Fruit fly (Drosophila melanogaster) whole organism, prepupa: ENCODE results near the gene ball.

ENCODE experiments used
- Blimp-1 ChIP-seq: fragments of 200-800 bp; sonication (Bioruptor generic); optimal IDR thresholded peaks from 3 replicates; lab custom pipeline; 2017; ENCODE audit warnings: missing biosample characterization, missing genetic modification characterization, mild to moderate bottlenecking, moderate library complexity, missing genetic modification reagents
- CG10631 ChIP-seq: fragments of 200-800 bp; sonication (Bioruptor generic); optimal IDR thresholded peaks from 2 replicates; lab custom pipeline; 2016; ENCODE audit warnings: missing biosample characterization, missing genetic modification characterization
- CG10669 ChIP-seq: fragments of 200-800 bp; sonication (Bioruptor generic); optimal IDR thresholded peaks from 3 replicates; lab custom pipeline; 2018; ENCODE audit warnings: missing biosample characterization, mild to moderate bottlenecking, missing genetic modification characterization, moderate library complexity
- CG11294 ChIP-seq: fragments of 200-800 bp; sonication (Bioruptor generic); IDR thresholded peaks from 2 replicates; pipeline ENCODE4 v1.3.6; 2022; ENCODE audit warnings: missing biosample characterization, missing genetic modification characterization
- CG11762 ChIP-seq: fragments of 200-800 bp; sonication (Bioruptor generic); optimal IDR thresholded peaks from 3 replicates; lab custom pipeline; 2016; ENCODE audit warnings: missing biosample characterization, missing genetic modification characterization; ENCODE audit not compliant: insufficient read depth
- CG11902 ChIP-seq: fragments of 200-800 bp; sonication (Bioruptor generic); optimal IDR thresholded peaks from 3 replicates; lab custom pipeline; 2016; ENCODE audit warnings: missing biosample characterization, missing genetic modification characterization
- CG15336 ChIP-seq: fragments of 200-800 bp; sonication (Bioruptor generic); IDR thresholded peaks from 2 replicates; pipeline ENCODE4 v1.3.6; 2022; ENCODE audit warnings: missing biosample characterization, missing genetic modification characterization
- CG1621 ChIP-seq: fragments of 200-800 bp; sonication (Bioruptor generic); optimal IDR thresholded peaks from 3 replicates; lab custom pipeline; 2018; ENCODE audit warnings: missing biosample characterization, mild to moderate bottlenecking, missing genetic modification characterization
- CG16779 ChIP-seq: fragments of 200-800 bp; sonication (Bioruptor generic); optimal IDR thresholded peaks from 3 replicates; lab custom pipeline; 2017; ENCODE audit warnings: missing biosample characterization, mild to moderate bottlenecking, missing genetic modification characterization
- CG3032 ChIP-seq: fragments of 200-800 bp; optimal IDR thresholded peaks from 2 replicates; lab custom pipeline; 2019; ENCODE audit warnings: missing biosample characterization, mild to moderate bottlenecking, missing genetic modification characterization, moderate library complexity
- CG32006 ChIP-seq: fragments of 200-800 bp; sonication (Bioruptor generic); optimal IDR thresholded peaks from 3 replicates; lab custom pipeline; 2017; ENCODE audit warnings: missing biosample characterization, mild to moderate bottlenecking, missing genetic modification characterization
- CG34406 ChIP-seq: fragments of 200-800 bp; sonication (Bioruptor generic); optimal IDR thresholded peaks from 3 replicates; lab custom pipeline; 2016; ENCODE audit warnings: missing biosample characterization, missing genetic modification characterization
- CG3919 ChIP-seq: fragments of 200-800 bp; sonication (Bioruptor generic); optimal IDR thresholded peaks from 3 replicates; lab custom pipeline; 2016; ENCODE audit warnings: missing biosample characterization, missing genetic modification characterization
- CG4318 ChIP-seq: fragments of 200-800 bp; sonication (Bioruptor generic); optimal IDR thresholded peaks from 3 replicates; lab custom pipeline; 2017; ENCODE audit warnings: missing biosample characterization, mild to moderate bottlenecking, missing genetic modification characterization
- CG6163 ChIP-seq: fragments of 200-800 bp; sonication (Bioruptor generic); IDR thresholded peaks from 3 replicates; pipeline ENCODE4 v1.3.6; 2022; ENCODE audit warnings: missing biosample characterization, missing genetic modification characterization
- CG6276 ChIP-seq: fragments of 200-800 bp; sonication (Bioruptor generic); optimal IDR thresholded peaks from 2 replicates; lab custom pipeline; 2017; ENCODE audit warnings: missing biosample characterization, mild to moderate bottlenecking, missing genetic modification characterization
- CG6792 ChIP-seq: fragments of 200-800 bp; sonication (Bioruptor generic); optimal IDR thresholded peaks from 3 replicates; lab custom pipeline; 2016; ENCODE audit warnings: missing biosample characterization, missing genetic modification characterization
- CG6808 ChIP-seq: fragments of 200-800 bp; sonication (Bioruptor generic); optimal IDR thresholded peaks from 3 replicates; lab custom pipeline; 2017; ENCODE audit warnings: missing biosample characterization, missing genetic modification characterization, mild to moderate bottlenecking, moderate library complexity, missing genetic modification reagents
- CG6854 ChIP-seq: fragments of 200-800 bp; sonication (Bioruptor generic); optimal IDR thresholded peaks from 2 replicates; lab custom pipeline; 2017; ENCODE audit warnings: missing biosample characterization, mild to moderate bottlenecking, missing genetic modification characterization
- CG7368 ChIP-seq: fragments of 200-800 bp; sonication (Bioruptor generic); optimal IDR thresholded peaks from 3 replicates; lab custom pipeline; 2016; ENCODE audit warnings: missing biosample characterization, missing genetic modification characterization
- CG8319 ChIP-seq: fragments of 200-800 bp; sonication (Bioruptor generic); optimal IDR thresholded peaks from 3 replicates; lab custom pipeline; 2016; ENCODE audit warnings: missing biosample characterization, missing genetic modification characterization
- CG8632 ChIP-seq: fragments of 200-800 bp; sonication (Bioruptor generic); optimal IDR thresholded peaks from 3 replicates; lab custom pipeline; 2016; ENCODE audit warnings: missing biosample characterization, missing genetic modification characterization
- CG9139 ChIP-seq: fragments of 200-800 bp; sonication (Bioruptor generic); optimal IDR thresholded peaks from 3 replicates; lab custom pipeline; 2017; ENCODE audit warnings: missing biosample characterization, mild to moderate bottlenecking, missing genetic modification characterization
- Eip78C ChIP-seq: fragments of 200-800 bp; sonication (Bioruptor generic); peaks from one replicate; lab custom pipeline; 2016; ENCODE audit warnings: missing biosample characterization, missing genetic modification characterization
- Eip93F ChIP-seq: fragments of 200-800 bp; sonication (Bioruptor generic); optimal IDR thresholded peaks from 2 replicates; lab custom pipeline; 2016; ENCODE audit warnings: missing biosample characterization, mild to moderate bottlenecking, missing genetic modification characterization
- Ets21C ChIP-seq: fragments of 200-800 bp; sonication (Bioruptor generic); optimal IDR thresholded peaks from 3 replicates; lab custom pipeline; 2016; ENCODE audit warnings: missing biosample characterization, missing genetic modification characterization
- Gug ChIP-seq: fragments of 200-800 bp; sonication (Bioruptor generic); IDR thresholded peaks from 2 replicates; pipeline ENCODE4 v1.3.6; 2022; ENCODE audit warnings: missing biosample characterization, missing genetic modification characterization
- Hr39 ChIP-seq: fragments of 200-800 bp; sonication (Bioruptor generic); optimal IDR thresholded peaks from 2 replicates; lab custom pipeline; 2016; ENCODE audit warnings: missing biosample characterization, missing genetic modification characterization
- Hr4 ChIP-seq: fragments of 200-800 bp; sonication (Bioruptor generic); optimal IDR thresholded peaks from 3 replicates; lab custom pipeline; 2016; ENCODE audit warnings: missing biosample characterization, missing genetic modification characterization
- Lpt ChIP-seq: fragments of 200-800 bp; sonication (Bioruptor generic); optimal IDR thresholded peaks from 3 replicates; lab custom pipeline; 2016; ENCODE audit warnings: missing biosample characterization, missing genetic modification characterization
- Met ChIP-seq: fragments of 200-800 bp; sonication (Bioruptor generic); optimal IDR thresholded peaks from 3 replicates; lab custom pipeline; 2016; ENCODE audit warnings: missing biosample characterization, missing genetic modification characterization
- OdsH ChIP-seq: fragments of 200-800 bp; sonication (Bioruptor generic); optimal IDR thresholded peaks from 3 replicates; lab custom pipeline; 2016; ENCODE audit warnings: missing biosample characterization, missing genetic modification characterization
- Smox ChIP-seq: fragments of 200-800 bp; sonication (Bioruptor generic); optimal IDR thresholded peaks from 3 replicates; lab custom pipeline; 2016; ENCODE audit warnings: missing biosample characterization, missing genetic modification characterization
- Sox14 ChIP-seq: fragments of 200-800 bp; sonication (Bioruptor generic); optimal IDR thresholded peaks from 3 replicates; lab custom pipeline; 2016; ENCODE audit warnings: missing biosample characterization, missing genetic modification characterization
- Sox15 ChIP-seq: fragments of 200-800 bp; sonication (Bioruptor generic); optimal IDR thresholded peaks from 3 replicates; lab custom pipeline; 2016; ENCODE audit warnings: missing biosample characterization, missing genetic modification characterization
- achi ChIP-seq: fragments of 200-800 bp; sonication (Bioruptor generic); optimal IDR thresholded peaks from 3 replicates; lab custom pipeline; 2016; ENCODE audit warnings: missing biosample characterization, missing genetic modification characterization
- acj6 ChIP-seq: fragments of 200-800 bp; sonication (Bioruptor generic); optimal IDR thresholded peaks from 3 replicates; lab custom pipeline; 2016; ENCODE audit warnings: missing biosample characterization, missing genetic modification characterization
- cyc ChIP-seq: fragments of 200-800 bp; sonication (Bioruptor generic); optimal IDR thresholded peaks from 3 replicates; lab custom pipeline; 2016; ENCODE audit warnings: missing biosample characterization, missing genetic modification characterization
- dac ChIP-seq: fragments of 200-800 bp; sonication (Bioruptor generic); optimal IDR thresholded peaks from 2 replicates; lab custom pipeline; 2017; ENCODE audit warnings: missing biosample characterization, mild to moderate bottlenecking, missing genetic modification characterization
- dsx ChIP-seq: fragments of 200-800 bp; optimal IDR thresholded peaks from 3 replicates; lab custom pipeline; 2019; ENCODE audit warnings: missing biosample characterization, mild to moderate bottlenecking, missing genetic modification characterization, moderate library complexity; ENCODE audit not compliant: poor library complexity, severe bottlenecking
- eg ChIP-seq: fragments of 200-800 bp; sonication (Bioruptor generic); IDR thresholded peaks from 3 replicates; pipeline ENCODE4 v1.3.6; 2022; ENCODE audit warnings: missing biosample characterization, missing genetic modification characterization
- esn ChIP-seq: fragments of 200-800 bp; sonication (Bioruptor generic); optimal IDR thresholded peaks from 2 replicates; lab custom pipeline; 2016; ENCODE audit warnings: missing biosample characterization, mild to moderate bottlenecking, missing genetic modification characterization, moderate library complexity
- fkh ChIP-seq: fragments of 200-800 bp; sonication (Bioruptor generic); optimal IDR thresholded peaks from 3 replicates; lab custom pipeline; 2017; ENCODE audit warnings: missing biosample characterization, mild to moderate bottlenecking, missing genetic modification characterization, moderate library complexity
- lz ChIP-seq: fragments of 200-800 bp; sonication (Bioruptor generic); optimal IDR thresholded peaks from 3 replicates; lab custom pipeline; 2016; ENCODE audit warnings: missing biosample characterization, missing genetic modification characterization
- net ChIP-seq: fragments of 200-800 bp; sonication (Bioruptor generic); optimal IDR thresholded peaks from 3 replicates; lab custom pipeline; 2016; ENCODE audit warnings: missing biosample characterization, missing genetic modification characterization
- pdm3 ChIP-seq: fragments of 200-800 bp; sonication (Bioruptor generic); optimal IDR thresholded peaks from 3 replicates; lab custom pipeline; 2016; ENCODE audit warnings: missing biosample characterization, missing genetic modification characterization
- spab ChIP-seq: fragments of 200-800 bp; sonication (Bioruptor generic); optimal IDR thresholded peaks from 2 replicates; lab custom pipeline; 2017; ENCODE audit warnings: missing biosample characterization, mild to moderate bottlenecking, missing genetic modification characterization, missing genetic modification reagents
- ss ChIP-seq, 2 experiments: fragments of 200-800 bp; sonication (Bioruptor generic); optimal IDR thresholded peaks; 2 replicates in 1 of 2; 3 replicates in 1 of 2; lab custom pipeline; 2017 to 2018; ENCODE audit warnings: mild to moderate bottlenecking in 2 of 2, missing biosample characterization in 2 of 2, missing genetic modification characterization in 2 of 2, moderate library complexity in 1 of 2
- svp ChIP-seq: fragments of 200-800 bp; sonication (Bioruptor generic); peaks from one replicate; lab custom pipeline; 2016; ENCODE audit warnings: missing biosample characterization, missing genetic modification characterization
- topi ChIP-seq: fragments of 200-800 bp; sonication (Bioruptor generic); optimal IDR thresholded peaks from 3 replicates; lab custom pipeline; 2016; ENCODE audit warnings: missing biosample characterization, missing genetic modification characterization

Gene ball

dm6 chr3R:26887155-26887554, 20.5 kb upstream of the ball start:
- TF ChIP-seq Eip78C (GFP tag; lab: Kevin White, UChicago) (peak; percentile 31), Gug (GFP tag; lab: Robert Waterston, UW) (no peak)

DNA sequence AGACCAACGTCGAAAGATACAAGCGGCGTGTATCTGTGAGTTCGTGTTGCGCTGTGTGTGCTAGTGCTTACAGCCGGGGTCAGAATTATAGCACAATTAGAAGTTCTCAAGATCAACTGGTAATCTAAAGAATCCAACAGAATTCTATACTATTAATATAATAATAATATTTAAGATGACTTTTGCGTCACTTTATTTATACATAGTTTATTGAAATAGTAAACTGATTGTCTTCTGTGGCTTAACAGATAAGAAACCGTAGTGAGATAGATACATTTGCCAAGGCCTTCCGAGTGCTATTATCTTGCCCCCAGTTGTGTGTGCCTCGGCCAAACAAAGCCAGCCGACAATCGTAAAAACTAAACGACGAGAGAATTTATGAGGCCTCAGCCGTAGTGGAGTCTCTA, 19.7 kb upstream of the ball start:
- TF ChIP-seq Eip93F (GFP tag; lab: Kevin White, UChicago) (no peak), CG7368 (GFP tag; lab: Kevin White, UChicago) (peak; percentile 44), CG34406 (GFP tag; lab: Kevin White, UChicago) (peak; percentile 65), Sox15 (GFP tag; lab: Kevin White, UChicago) (no peak), Gug (GFP tag; lab: Robert Waterston, UW) (peak; percentile 67), net (GFP tag; lab: Kevin White, UChicago) (peak; percentile 67), Blimp-1 (GFP tag; lab: Kevin White, UChicago) (no peak), CG3919 (GFP tag; lab: Kevin White, UChicago) (peak; percentile 65), Ets21C (no peak), Hr39 (peak; percentile 23), Met (GFP tag; lab: Kevin White, UChicago) (peak; percentile 41), CG3032 (tag; lab: Kevin White, UChicago) (peak; percentile 76), CG6808 (GFP tag; lab: Kevin White, UChicago) (peak; percentile 88), achi (GFP tag; lab: Kevin White, UChicago) (peak; percentile 79), spab (GFP tag; lab: Kevin White, UChicago) (peak; percentile 83), CG10631 (GFP tag; lab: Kevin White, UChicago) (peak; percentile 84), Eip78C (GFP tag; lab: Kevin White, UChicago) (peak; percentile 85), CG1621 (tag; lab: Kevin White, UChicago) (peak; percentile 67), dsx (GFP tag; lab: Kevin White, UChicago) (peak; percentile 83), topi (GFP tag; lab: Kevin White, UChicago) (peak; percentile 27), CG15336 (GFP tag; lab: Robert Waterston, UW) (peak; percentile 87), CG10669 (GFP tag; lab: Kevin White, UChicago) (peak; percentile 75), Lpt (GFP tag; lab: Kevin White, UChicago) (peak; percentile 76), CG11762 (GFP tag; lab: Kevin White, UChicago) (peak; percentile 50), CG16779 (tag; lab: Kevin White, UChicago) (peak; percentile 65), svp (GFP tag; lab: Kevin White, UChicago) (peak; percentile 52), pdm3 (GFP tag; lab: Kevin White, UChicago) (peak; percentile 56), fkh (GFP tag; lab: Kevin White, UChicago) (peak; percentile 71), esn (GFP tag; lab: Kevin White, UChicago) (peak; percentile 63), OdsH (GFP tag; lab: Kevin White, UChicago) (peak; percentile 74), CG8632 (peak; percentile 59), Sox14 (GFP tag; lab: Kevin White, UChicago) (peak; percentile 68), ss (GFP tag; optimal IDR thresholded peaks at IDR 0.05; lab: Kevin White, UChicago) (peak; percentile 71 to 76), CG9139 (peak; percentile 68), CG8319 (GFP tag; lab: Kevin White, UChicago) (no peak), eg (GFP tag; lab: Robert Waterston, UW) (peak; percentile 69), CG32006 (GFP tag; lab: Kevin White, UChicago) (peak; percentile 83), CG6276 (peak; percentile 69), CG6854 (GFP tag; lab: Kevin White, UChicago) (peak; percentile 34), CG6163 (GFP tag; lab: Robert Waterston, UW) (peak; percentile 84), CG11294 (GFP tag; lab: Robert Waterston, UW) (peak; percentile 40; the same call in 1 of the 2 replicates), lz (GFP tag; lab: Kevin White, UChicago) (peak; percentile 42), acj6 (GFP tag; lab: Kevin White, UChicago) (peak; percentile 78), Smox (GFP tag; lab: Kevin White, UChicago) (peak; percentile 46), dac (GFP tag; lab: Kevin White, UChicago) (peak; percentile 36), CG4318 (GFP tag; lab: Kevin White, UChicago) (peak; percentile 53), cyc (peak; percentile 5), CG6792 (peak; percentile 64), Hr4 (GFP tag; lab: Kevin White, UChicago) (peak; percentile 30), CG11902 (GFP tag; lab: Kevin White, UChicago) (peak; percentile 13)
